Worm (Caenorhabditis elegans): ENCODE data around the gene C12D5.10.

ce11 chrV:7713072-7713471 is 19.8 kb upstream of the C12D5.10 start, which contains the start of gene ZK105.13:
- TF ChIP-seq nhr-12 (tag; optimal IDR thresholded peaks at IDR 0.05) = no peak
- TF ChIP-seq lin-39 (tag; optimal IDR thresholded peaks at IDR 0.05) = no peak
- no peak for TF ChIP-seq pha-4 (tag; optimal IDR thresholded peaks at IDR 0.05)
- no peak for TF ChIP-seq daf-12 (tag; optimal IDR thresholded peaks at IDR 0.05)
- no peak for TF ChIP-seq nhr-43 (tag; optimal IDR thresholded peaks at IDR 0.05; ENCODE audit: poor library complexity, severe bottlenecking)
- no peak for TF ChIP-seq ama-1 (optimal IDR thresholded peaks at IDR 0.05)
- no peak for TF ChIP-seq ZK546.5 (tag; optimal IDR thresholded peaks at IDR 0.05)
- no peak for TF ChIP-seq egl-5 (tag; optimal IDR thresholded peaks at IDR 0.05)
- no peak for TF ChIP-seq tbx-2 (tag; optimal IDR thresholded peaks at IDR 0.05)
- TF ChIP-seq unc-62 (GFP tag; optimal IDR thresholded peaks at IDR 0.05) = no peak

All from whole organism, L3 larva.